Worm (Caenorhabditis elegans): Measurements from ENCODE around the gene clik-2.

Gene clik-2

ce11 chrX:7679835-7680234, 9.2 kb downstream of the clik-2 start:
- TF ChIP-seq ZK546.5 (tag; optimal IDR thresholded peaks at IDR 0.05) (no peak), blmp-1 (tag; optimal IDR thresholded peaks at IDR 0.05; ENCODE audit: insufficient read depth) (no peak), peb-1 (tag; optimal IDR thresholded peaks at IDR 0.05) (no peak), ztf-4 (tag; optimal IDR thresholded peaks at IDR 0.05) (no peak)

ce11 chrX:7678437-7679139, 10.4 kb downstream of the clik-2 start:
- TF ChIP-seq ceh-16 (tag; optimal IDR thresholded peaks at IDR 0.05) = no peak
- TF ChIP-seq unc-39 (tag; optimal IDR thresholded peaks at IDR 0.05) = no peak
- no peak for TF ChIP-seq ZK546.5 (tag; optimal IDR thresholded peaks at IDR 0.05)
- peak in 1 of 2 experiments; percentile 11 for TF ChIP-seq lsy-2 (tag; optimal IDR thresholded peaks at IDR 0.05)
- no peak for TF ChIP-seq fos-1 (tag; optimal IDR thresholded peaks at IDR 0.05)
- TF ChIP-seq Y55F3AM.14 (GFP tag; optimal IDR thresholded peaks at IDR 0.05) = no peak
- no peak for TF ChIP-seq nhr-6 (tag; optimal IDR thresholded peaks at IDR 0.05)
- peak; percentile 84 for TF ChIP-seq unc-55 (GFP tag; optimal IDR thresholded peaks at IDR 0.05)
- TF ChIP-seq mdl-1 (tag; optimal IDR thresholded peaks at IDR 0.05) = peak in 1 of 2 experiments; percentile 17
- no peak for TF ChIP-seq mbf-1 (tag; optimal IDR thresholded peaks at IDR 0.05)
- no peak for TF ChIP-seq sem-4 (tag; optimal IDR thresholded peaks at IDR 0.05)
- no peak for TF ChIP-seq unc-62 (GFP tag; optimal IDR thresholded peaks at IDR 0.05)
- no peak for TF ChIP-seq ztf-11 (tag; optimal IDR thresholded peaks at IDR 0.05)
- no peak for TF ChIP-seq nhr-25 (tag; optimal IDR thresholded peaks at IDR 0.05)
- TF ChIP-seq nhr-11 (tag; optimal IDR thresholded peaks at IDR 0.05) = no peak
- TF ChIP-seq gmeb-1 (tag; optimal IDR thresholded peaks at IDR 0.05) = no peak
- TF ChIP-seq aly-2 (tag; optimal IDR thresholded peaks at IDR 0.05) = no peak
- TF ChIP-seq ama-1 (optimal IDR thresholded peaks at IDR 0.05) = no peak
- no peak for TF ChIP-seq dmd-4 (tag; optimal IDR thresholded peaks at IDR 0.05)
- TF ChIP-seq nhr-129 (tag; optimal IDR thresholded peaks at IDR 0.05) = no peak
- TF ChIP-seq C34F6.9 (tag; optimal IDR thresholded peaks at IDR 0.05) = peak; percentile 21
- no peak for TF ChIP-seq lin-39 (tag; optimal IDR thresholded peaks at IDR 0.05)
- no peak for TF ChIP-seq sma-3 (GFP tag; optimal IDR thresholded peaks at IDR 0.05)
- TF ChIP-seq snpc-4 (tag; optimal IDR thresholded peaks at IDR 0.05) = no peak
- TF ChIP-seq skn-1 (tag; optimal IDR thresholded peaks at IDR 0.05) = no peak
- no peak for TF ChIP-seq egl-27 (tag; optimal IDR thresholded peaks at IDR 0.05)
- no peak for TF ChIP-seq ceh-82 (tag; optimal IDR thresholded peaks at IDR 0.05)
- TF ChIP-seq alr-1 (tag; optimal IDR thresholded peaks at IDR 0.05) = peak; percentile 20
- TF ChIP-seq crh-2 (tag; optimal IDR thresholded peaks at IDR 0.05) = peak; percentile 44
- no peak for TF ChIP-seq nhr-77 (tag; optimal IDR thresholded peaks at IDR 0.05)
- no peak for TF ChIP-seq elt-3 (tag; optimal IDR thresholded peaks at IDR 0.05)
- TF ChIP-seq zag-1 (tag; optimal IDR thresholded peaks at IDR 0.05) = peak; percentile 21
- no peak for TF ChIP-seq blmp-1 (tag; optimal IDR thresholded peaks at IDR 0.05; ENCODE audit: insufficient read depth)

ce11 chrX:7674871-7675270, 14.1 kb downstream of the clik-2 start:
- TF ChIP-seq egl-27 (tag; optimal IDR thresholded peaks at IDR 0.05) = no peak
- TF ChIP-seq unc-55 (GFP tag; optimal IDR thresholded peaks at IDR 0.05) = peak; percentile 32

DNA sequence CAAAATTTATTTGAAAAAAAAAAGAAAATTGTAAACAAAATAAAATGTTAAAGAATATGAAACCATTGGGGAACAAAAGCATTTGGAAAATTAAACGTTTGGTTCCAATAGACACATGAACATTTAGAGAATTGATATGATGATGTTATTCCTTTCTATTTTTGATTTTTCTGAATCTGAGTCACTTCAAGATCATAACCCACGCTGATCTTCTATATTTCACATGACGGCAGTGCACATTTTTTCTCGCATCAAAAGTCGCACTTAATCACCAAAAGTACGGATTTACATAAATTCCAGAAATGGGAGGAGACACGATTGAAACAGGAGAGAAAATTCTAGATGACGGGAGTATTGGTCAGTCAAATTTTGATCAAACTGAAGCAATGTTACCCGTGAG, 16.3 kb downstream of the clik-2 start, which contains the start of gene F27D9.2:
TSS of gene F27D9.2 (plus strand) at position 301 of the 400 bp plus-strand sequence.
- TF ChIP-seq mbf-1 (tag; optimal IDR thresholded peaks at IDR 0.05) (no peak), nhr-237 (tag; optimal IDR thresholded peaks at IDR 0.05) (no peak), Y55F3AM.14 (GFP tag; optimal IDR thresholded peaks at IDR 0.05) (no peak)

DNA sequence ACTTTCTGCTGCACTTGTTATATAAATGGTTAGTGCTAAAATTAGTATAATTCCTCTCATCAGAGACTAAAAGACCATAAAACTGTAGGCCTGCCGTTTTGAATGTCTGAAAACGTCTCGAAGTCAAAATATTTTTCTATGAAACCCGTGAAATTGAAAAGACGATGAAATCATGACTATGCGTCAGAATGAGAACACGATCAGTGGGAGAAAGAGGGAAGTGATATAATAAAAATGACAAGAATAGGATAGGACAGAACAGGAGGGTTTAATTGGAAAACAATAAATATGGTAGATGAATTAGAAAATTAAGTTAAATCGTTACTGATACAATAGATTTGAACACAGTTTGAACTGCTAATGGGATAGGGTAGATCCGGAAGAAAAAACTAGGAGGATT, 18.4 kb downstream of the clik-2 start, which contains the start of gene F27D9.7:
TSS of gene F27D9.7 (minus strand) at position 101 of the 400 bp plus-strand sequence.
- no peak for TF ChIP-seq C34F6.9 (tag; optimal IDR thresholded peaks at IDR 0.05)
- no peak for TF ChIP-seq nhr-25 (tag; optimal IDR thresholded peaks at IDR 0.05)
- no peak for TF ChIP-seq nhr-6 (tag; optimal IDR thresholded peaks at IDR 0.05)
- no peak for TF ChIP-seq ztf-1 (GFP tag; conservative IDR thresholded peaks at IDR 0.05)
- no peak for TF ChIP-seq nhr-237 (tag; optimal IDR thresholded peaks at IDR 0.05)
- no peak for TF ChIP-seq aly-2 (tag; optimal IDR thresholded peaks at IDR 0.05)
- TF ChIP-seq blmp-1 (tag; optimal IDR thresholded peaks at IDR 0.05; ENCODE audit: insufficient read depth) = no peak
- no peak for TF ChIP-seq Y55F3AM.14 (GFP tag; optimal IDR thresholded peaks at IDR 0.05)
- no peak for TF ChIP-seq ceh-82 (tag; optimal IDR thresholded peaks at IDR 0.05)
- TF ChIP-seq lin-13 (GFP tag; optimal IDR thresholded peaks at IDR 0.05) = no peak
- TF ChIP-seq ztf-11 (tag; optimal IDR thresholded peaks at IDR 0.05) = no peak
- TF ChIP-seq unc-55 (GFP tag; optimal IDR thresholded peaks at IDR 0.05) = no peak
- no peak for TF ChIP-seq nhr-10 (tag; optimal IDR thresholded peaks at IDR 0.05)
- no peak for TF ChIP-seq egl-27 (tag; optimal IDR thresholded peaks at IDR 0.05)
- no peak for TF ChIP-seq nhr-129 (tag; optimal IDR thresholded peaks at IDR 0.05)
- no peak for TF ChIP-seq alr-1 (tag; optimal IDR thresholded peaks at IDR 0.05)
- TF ChIP-seq lin-11 (tag; optimal IDR thresholded peaks at IDR 0.05) = no peak
- TF ChIP-seq lin-39 (tag; optimal IDR thresholded peaks at IDR 0.05) = no peak
- TF ChIP-seq nhr-21 (tag; optimal IDR thresholded peaks at IDR 0.05) = no peak
- no peak for TF ChIP-seq peb-1 (tag; optimal IDR thresholded peaks at IDR 0.05)

All from whole organism, L2 larva.